Fruit fly (Drosophila melanogaster): ENCODE results near the gene cm.

cm gene

DNA sequence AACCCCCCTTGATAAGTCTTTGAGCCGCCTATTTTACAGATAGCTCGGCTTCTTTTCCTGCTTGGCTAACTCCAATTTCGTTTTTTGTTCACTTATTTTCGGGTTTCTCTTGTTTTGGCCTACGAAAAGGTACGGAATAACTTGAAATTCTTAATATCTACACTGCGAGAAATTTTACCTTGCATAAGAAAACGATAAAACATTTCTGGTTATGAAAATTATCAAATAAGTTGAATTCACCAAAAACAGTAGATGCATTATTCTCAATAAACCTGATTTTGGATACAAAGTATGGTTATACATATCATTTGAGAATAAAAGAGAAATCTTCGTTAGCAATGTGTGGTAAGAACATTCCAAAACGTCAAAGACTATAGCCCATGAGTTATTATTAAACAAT is 28.9 kb downstream of the cm start (continued):
- TF ChIP-seq tna (GFP tag; IDR thresholded peaks at IDR 0.05; ENCODE audit: partially characterized antibody), result no peak
- TF ChIP-seq CG10366 (GFP tag; IDR thresholded peaks at IDR 0.05), result no peak
- 0 out of 2 replicates have a peak, but pooled peaks have one; percentile 11 for TF ChIP-seq Rfx (GFP tag; IDR thresholded peaks at IDR 0.05)
- TF ChIP-seq CG7987 (GFP tag; optimal IDR thresholded peaks at IDR 0.05), result no peak
- no peak for TF ChIP-seq Oaz (GFP tag; IDR thresholded peaks at IDR 0.05)
- TF ChIP-seq Sox100B (GFP tag; optimal IDR thresholded peaks at IDR 0.05), result peak; percentile 21
- TF ChIP-seq CG34422 (GFP tag; IDR thresholded peaks at IDR 0.05), result no peak
- TF ChIP-seq fd96Cb (tag; optimal IDR thresholded peaks at IDR 0.05), result peak; percentile 42
- TF ChIP-seq TFAM (GFP tag; optimal IDR thresholded peaks at IDR 0.05), result no peak
- TF ChIP-seq ewg (GFP tag; optimal IDR thresholded peaks at IDR 0.05), result no peak
- no peak for TF ChIP-seq CG13894 (tag; optimal IDR thresholded peaks at IDR 0.05)
- TF ChIP-seq bab2 (GFP tag; optimal IDR thresholded peaks at IDR 0.05), result no peak
- no peak for TF ChIP-seq rib (GFP tag; IDR thresholded peaks at IDR 0.05)
- no peak for TF ChIP-seq CG15073 (GFP tag; optimal IDR thresholded peaks at IDR 0.05)
- peak in 1 of 3 experiments; percentile 64 for TF ChIP-seq lola (GFP tag; optimal IDR thresholded peaks at IDR 0.05)
- TF ChIP-seq so (GFP tag; IDR thresholded peaks at IDR 0.05), result no peak
- TF ChIP-seq CG1792 (GFP tag; optimal IDR thresholded peaks at IDR 0.05), result peak; percentile 32
- no peak for TF ChIP-seq Usf (GFP tag; optimal IDR thresholded peaks at IDR 0.05)
- no peak for TF ChIP-seq CG3065 (GFP tag; optimal IDR thresholded peaks at IDR 0.05)
- no peak for TF ChIP-seq D (optimal IDR thresholded peaks at IDR 0.05)
- TF ChIP-seq D (GFP tag; optimal IDR thresholded peaks at IDR 0.05), result peak; percentile 35
- TF ChIP-seq Oli (tag; optimal IDR thresholded peaks at IDR 0.05), result peak; percentile 38
- no peak for TF ChIP-seq CG18011 (GFP tag; optimal IDR thresholded peaks at IDR 0.05)
- 0 out of 2 replicates have a peak, but pooled peaks have one; percentile 12 for TF ChIP-seq CG31441 (GFP tag; IDR thresholded peaks at IDR 0.05)
- TF ChIP-seq CG2199 (GFP tag; IDR thresholded peaks at IDR 0.05), result no peak
- no peak for TF ChIP-seq CG2129 (GFP tag; IDR thresholded peaks at IDR 0.05; ENCODE audit: partially characterized antibody)
- TF ChIP-seq CG18764 (GFP tag; optimal IDR thresholded peaks at IDR 0.05), result no peak
- TF ChIP-seq CG10147 (GFP tag; optimal IDR thresholded peaks at IDR 0.05), result peak; percentile 5
- no peak for TF ChIP-seq ham (GFP tag; IDR thresholded peaks at IDR 0.05)
- TF ChIP-seq Ravus (GFP tag; IDR thresholded peaks at IDR 0.05), result no peak
- TF ChIP-seq mld (GFP tag; IDR thresholded peaks at IDR 0.05; ENCODE audit: partially characterized antibody), result no peak
- TF ChIP-seq CG10979 (tag; optimal IDR thresholded peaks at IDR 0.05), result peak; percentile 59
- no peak for TF ChIP-seq Aef1 (GFP tag; IDR thresholded peaks at IDR 0.05)
- 0 out of 2 replicates have a peak, but pooled peaks have one; percentile 6 for TF ChIP-seq CG1024 (GFP tag; IDR thresholded peaks at IDR 0.05)
- no peak for TF ChIP-seq da (GFP tag; optimal IDR thresholded peaks at IDR 0.05)
- TF ChIP-seq CG8478 (optimal IDR thresholded peaks at IDR 0.05), result no peak
- TF ChIP-seq NfI (GFP tag; optimal IDR thresholded peaks at IDR 0.05), result no peak
- no peak for TF ChIP-seq HLH54F (GFP tag; optimal IDR thresholded peaks at IDR 0.05)
- peak; percentile 5 for TF ChIP-seq CG7556 (GFP tag; optimal IDR thresholded peaks at IDR 0.05)
- TF ChIP-seq CG10209 (GFP tag; optimal IDR thresholded peaks at IDR 0.05), result peak; percentile 7
- TF ChIP-seq CG12104 (GFP tag; optimal IDR thresholded peaks at IDR 0.05), result no peak
- no peak for TF ChIP-seq CkIIα-i1 (GFP tag; IDR thresholded peaks at IDR 0.05)
- TF ChIP-seq slou (GFP tag; optimal IDR thresholded peaks at IDR 0.05), result no peak
- peak in 1 of 2 experiments; percentile 55 for TF ChIP-seq Trl (optimal IDR thresholded peaks at IDR 0.05)
- no peak for TF ChIP-seq Trl (GFP tag; optimal IDR thresholded peaks at IDR 0.05)
- no peak for TF ChIP-seq zfh1 (GFP tag; IDR thresholded peaks at IDR 0.05)
- TF ChIP-seq D19B (GFP tag; optimal IDR thresholded peaks at IDR 0.05), result no peak
- no peak for TF ChIP-seq Neu2 (GFP tag; optimal IDR thresholded peaks at IDR 0.05; ENCODE audit: borderline replicate concordance)
- peak; percentile 17 for TF ChIP-seq Nf-YB (GFP tag; optimal IDR thresholded peaks at IDR 0.05)
- TF ChIP-seq CG2120 (GFP tag; optimal IDR thresholded peaks at IDR 0.05), result peak; percentile 45
- TF ChIP-seq CG13287 (GFP tag; IDR thresholded peaks at IDR 0.05; ENCODE audit: partially characterized antibody), result no peak
- TF ChIP-seq CG13624 (GFP tag; optimal IDR thresholded peaks at IDR 0.05), result no peak
